Fruit fly (Drosophila melanogaster): ENCODE data around the gene Hrs.

Gene Hrs

dm6 chr2L:2752460-2753411 lies 12.9 kb downstream of the Hrs start, which contains the start of gene Pgk:
Pgk (minus strand) TSS chr2L:2753068.
- TF ChIP-seq psq (optimal IDR thresholded peaks at IDR 0.05) (peak; percentile 84), CG8478 (optimal IDR thresholded peaks at IDR 0.05) (no peak), Dll (optimal IDR thresholded peaks at IDR 0.05) (peak; percentile 100)

DNA sequence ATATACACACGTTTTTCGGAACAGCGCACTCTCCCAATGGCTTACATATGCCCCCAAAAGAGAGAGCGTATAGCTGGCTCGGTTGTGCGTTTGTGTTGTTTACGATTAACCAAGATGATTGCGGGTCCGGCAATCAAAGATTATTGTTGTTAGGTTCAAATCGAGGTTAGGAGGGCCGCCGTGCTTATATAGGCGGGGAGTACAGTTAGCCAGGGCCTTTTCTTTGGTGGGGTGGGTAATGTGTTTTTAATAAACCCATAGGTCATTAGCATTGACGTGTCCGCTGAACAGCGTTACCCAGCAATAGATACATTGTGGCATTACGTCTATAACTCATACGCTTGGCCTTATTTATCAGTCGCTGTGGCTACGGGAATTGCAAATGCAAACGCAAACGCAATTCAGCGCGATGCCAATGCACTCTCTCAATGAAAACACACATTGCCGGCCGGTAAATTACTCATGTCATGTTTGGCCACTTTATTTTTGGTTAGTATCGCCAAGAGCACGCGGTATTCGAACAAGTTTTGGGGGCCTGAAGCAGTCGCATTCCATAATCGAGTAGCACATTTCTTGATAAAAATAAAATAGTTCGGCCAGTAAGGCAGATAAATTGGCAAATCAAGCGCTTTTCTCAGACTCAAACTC lies 14.1 kb downstream of the Hrs start:
- TF ChIP-seq pan (optimal IDR thresholded peaks at IDR 0.05), result no peak
- TF ChIP-seq usp (GFP tag; optimal IDR thresholded peaks at IDR 0.05), result no peak
- TF ChIP-seq Dll (optimal IDR thresholded peaks at IDR 0.05), result no peak
- TF ChIP-seq psq (optimal IDR thresholded peaks at IDR 0.05), result no peak
- peak in 1 of 2 experiments; percentile 67 for TF ChIP-seq EcR (GFP tag; optimal IDR thresholded peaks at IDR 0.05)
- TF ChIP-seq CG8478 (optimal IDR thresholded peaks at IDR 0.05), result no peak

- no peak for TF ChIP-seq usp (GFP tag; optimal IDR thresholded peaks at IDR 0.05)
- TF ChIP-seq psq (optimal IDR thresholded peaks at IDR 0.05), result no peak
- no peak for TF ChIP-seq EcR (GFP tag; optimal IDR thresholded peaks at IDR 0.05)
- no peak for TF ChIP-seq Dll (optimal IDR thresholded peaks at IDR 0.05)
- TF ChIP-seq pan (optimal IDR thresholded peaks at IDR 0.05), result no peak
- TF ChIP-seq CG8478 (optimal IDR thresholded peaks at IDR 0.05), result no peak
These were observed 14.9 kb downstream of the Hrs start for dm6 chr2L:2754437-2755322.

- TF ChIP-seq CG8478 (optimal IDR thresholded peaks at IDR 0.05) (no peak), EcR (GFP tag; optimal IDR thresholded peaks at IDR 0.05) (no peak), psq (optimal IDR thresholded peaks at IDR 0.05) (no peak), pan (optimal IDR thresholded peaks at IDR 0.05) (no peak), Dll (optimal IDR thresholded peaks at IDR 0.05) (peak; percentile 97), usp (GFP tag; optimal IDR thresholded peaks at IDR 0.05) (no peak)
These were observed 15.5 kb downstream of the Hrs start for dm6 chr2L:2755323-2755695.

DNA sequence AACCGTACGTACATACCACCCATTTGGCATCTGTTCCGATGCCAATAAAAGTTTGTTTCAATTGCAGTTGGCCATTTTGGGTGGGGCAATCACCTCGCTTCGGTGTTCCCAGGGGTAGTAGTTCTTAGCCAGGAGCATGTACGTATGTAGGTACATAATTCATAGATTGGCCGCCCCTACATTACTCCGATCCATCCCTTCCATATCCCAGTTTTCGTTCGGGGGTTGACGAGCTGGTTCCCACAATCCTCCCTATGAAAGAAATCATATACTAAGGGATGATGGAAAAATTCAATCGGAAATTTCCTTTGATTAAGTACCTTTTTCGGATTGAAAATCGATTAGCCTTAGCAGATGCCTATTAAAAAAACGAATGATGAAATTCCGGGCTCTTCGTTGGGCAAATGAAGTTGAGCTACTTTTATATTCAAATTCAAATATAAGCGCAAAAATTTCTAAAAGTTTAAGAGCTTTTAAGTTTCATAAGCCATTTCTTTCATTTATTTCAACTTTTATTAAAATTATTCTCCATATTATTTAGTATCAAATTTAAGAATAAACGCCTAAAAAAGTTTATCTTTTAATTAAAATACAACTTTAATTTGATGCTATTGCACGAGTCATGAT lies 18.3 kb downstream of the Hrs start:
- no peak for TF ChIP-seq pan (optimal IDR thresholded peaks at IDR 0.05)
- no peak for TF ChIP-seq EcR (GFP tag; optimal IDR thresholded peaks at IDR 0.05)
- TF ChIP-seq CG8478 (optimal IDR thresholded peaks at IDR 0.05), result no peak
- no peak for TF ChIP-seq usp (GFP tag; optimal IDR thresholded peaks at IDR 0.05)
- no peak for TF ChIP-seq Dll (optimal IDR thresholded peaks at IDR 0.05)
- no peak for TF ChIP-seq psq (optimal IDR thresholded peaks at IDR 0.05)

DNA sequence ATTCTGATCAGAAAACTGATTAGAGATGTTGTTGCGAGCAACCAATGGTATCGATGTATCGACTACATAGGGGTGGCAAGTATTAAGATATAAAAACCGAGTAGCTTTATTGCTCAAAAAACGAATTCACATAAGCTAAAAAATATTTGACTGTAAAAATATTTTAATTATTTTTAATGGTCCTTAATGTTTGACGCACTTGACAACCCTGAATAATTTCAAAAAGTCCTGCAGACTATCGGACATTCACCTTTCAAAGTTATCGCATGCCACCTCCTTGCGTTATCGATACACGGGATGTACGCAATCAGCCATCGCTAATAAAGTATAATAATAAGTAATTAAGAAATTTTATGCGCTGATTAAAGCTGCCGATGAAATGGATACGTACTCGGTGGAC lies 19.9 kb downstream of the Hrs start, which contains the start of the genes HemK2, Snapin and Tnpo-SR:
Gene HemK2 (minus strand): TSS at position 24 of the 400 bp plus-strand sequence.
Gene Snapin (minus strand): TSS at position 24 of the 400 bp plus-strand sequence.
Gene Tnpo-SR (plus strand): TSS at position 271 of the 400 bp plus-strand sequence.
- TF ChIP-seq Dll (optimal IDR thresholded peaks at IDR 0.05) (no peak), psq (optimal IDR thresholded peaks at IDR 0.05) (no peak), CG8478 (optimal IDR thresholded peaks at IDR 0.05) (no peak), usp (GFP tag; optimal IDR thresholded peaks at IDR 0.05) (no peak), EcR (GFP tag; optimal IDR thresholded peaks at IDR 0.05) (no peak), pan (optimal IDR thresholded peaks at IDR 0.05) (no peak)

- TF ChIP-seq EcR (GFP tag; optimal IDR thresholded peaks at IDR 0.05), result no peak
- no peak for TF ChIP-seq psq (optimal IDR thresholded peaks at IDR 0.05)
- TF ChIP-seq usp (GFP tag; optimal IDR thresholded peaks at IDR 0.05), result no peak
- TF ChIP-seq pan (optimal IDR thresholded peaks at IDR 0.05), result no peak
- no peak for TF ChIP-seq CG8478 (optimal IDR thresholded peaks at IDR 0.05)
These were observed 20.5 kb downstream of the Hrs start for dm6 chr2L:2760288-2760687.

- no peak for TF ChIP-seq psq (optimal IDR thresholded peaks at IDR 0.05)
- no peak for TF ChIP-seq usp (GFP tag; optimal IDR thresholded peaks at IDR 0.05)
These were observed 26.0 kb downstream of the Hrs start, which contains the start of the genes Snx21 and aph-1 for dm6 chr2L:2765659-2766373. Snx21 (minus strand) TSS chr2L:2765665. aph-1 (plus strand) TSS chr2L:2766233.

DNA sequence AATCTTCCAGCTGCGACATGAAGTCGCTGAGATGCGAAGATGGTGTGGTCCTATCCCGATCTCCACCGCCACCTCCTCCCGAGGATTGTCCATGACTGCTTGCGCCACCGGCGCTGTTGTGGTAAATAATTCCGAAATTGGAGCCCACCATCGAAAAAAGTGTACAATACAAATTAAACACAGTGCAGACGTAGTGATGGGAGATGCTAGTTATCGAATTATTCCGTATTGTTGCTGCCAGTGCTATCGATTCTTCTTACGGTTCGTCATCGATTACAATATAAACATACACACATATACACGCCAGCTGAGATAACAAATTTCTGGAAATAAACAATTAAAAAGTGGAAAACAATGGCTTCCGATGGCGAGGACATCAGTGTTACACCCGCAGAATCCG lies 27.8 kb downstream of the Hrs start, which contains the start of the genes Taf10b and Taf10:
Gene Taf10b (minus strand): TSS at position 219 of the 400 bp plus-strand sequence.
Gene Taf10 (plus strand): TSS at position 264 of the 400 bp plus-strand sequence.
- TF ChIP-seq EcR (GFP tag; optimal IDR thresholded peaks at IDR 0.05) (no peak), CG8478 (optimal IDR thresholded peaks at IDR 0.05) (no peak), pan (optimal IDR thresholded peaks at IDR 0.05) (no peak), usp (GFP tag; optimal IDR thresholded peaks at IDR 0.05) (no peak), psq (optimal IDR thresholded peaks at IDR 0.05) (no peak), Dll (optimal IDR thresholded peaks at IDR 0.05) (no peak)

DNA sequence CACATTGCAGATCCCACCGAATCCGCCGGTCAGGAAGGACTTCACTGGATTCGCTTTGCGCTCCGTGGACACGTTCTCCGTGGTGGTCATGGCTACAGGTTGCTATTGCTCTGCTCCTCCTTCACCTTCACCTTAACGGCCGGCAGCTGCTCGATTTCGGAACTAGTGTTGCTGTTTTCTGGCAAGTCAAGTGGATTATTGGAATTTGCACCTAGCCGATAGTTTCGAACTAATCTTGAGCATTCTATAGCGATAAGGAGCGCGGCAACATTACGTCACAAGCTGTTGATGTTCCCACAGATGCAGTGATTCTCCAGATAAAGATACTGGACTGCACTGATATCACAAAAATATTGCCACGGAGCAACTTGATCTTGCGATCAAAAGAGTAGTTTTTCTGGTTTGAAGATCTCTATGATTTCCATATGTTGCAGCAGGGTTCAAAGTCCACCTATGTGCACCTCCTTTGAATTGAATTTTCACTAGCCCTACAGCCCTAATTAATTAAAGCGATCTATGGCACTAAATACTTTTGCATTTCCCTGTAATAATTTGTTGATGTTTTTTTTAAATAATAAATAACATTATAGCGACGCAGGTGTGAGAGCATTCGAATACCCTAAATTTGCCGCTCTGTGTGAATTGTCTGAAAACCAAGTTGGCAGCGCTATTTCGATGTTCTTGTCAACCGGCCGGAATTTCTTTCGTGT lies 29.8 kb downstream of the Hrs start, which contains the start of the genes colt and HINT1:
Gene colt (minus strand): TSS at position 594 of the 710 bp plus-strand sequence.
Gene HINT1 (plus strand): TSS at position 660 of the 710 bp plus-strand sequence.
- TF ChIP-seq usp (GFP tag; optimal IDR thresholded peaks at IDR 0.05), result no peak
- no peak for TF ChIP-seq psq (optimal IDR thresholded peaks at IDR 0.05)
- no peak for TF ChIP-seq pan (optimal IDR thresholded peaks at IDR 0.05)
- TF ChIP-seq Dll (optimal IDR thresholded peaks at IDR 0.05), result no peak
- no peak for TF ChIP-seq EcR (GFP tag; optimal IDR thresholded peaks at IDR 0.05)
- TF ChIP-seq CG8478 (optimal IDR thresholded peaks at IDR 0.05), result no peak

Measured in whole organism.